Worm (Caenorhabditis elegans) whole organism, L3 larva: ENCODE measurements around the gene piga-1.

Source experiments
- R02D3.7 ChIP-seq: fragments of 150-350 bp; optimal IDR thresholded peaks from 2 replicates; lab custom pipeline; 2014; ENCODE audit warnings: missing biosample characterization, missing genetic modification characterization
- ZK546.5 ChIP-seq: sonication (generic microtip); optimal IDR thresholded peaks from 2 replicates; lab custom pipeline; 2017; ENCODE audit warnings: missing biosample characterization, missing genetic modification characterization
- aly-2 ChIP-seq: fragments of 150-350 bp; optimal IDR thresholded peaks from 2 replicates; lab custom pipeline; 2014; ENCODE audit warnings: missing biosample characterization, missing genetic modification characterization
- ama-1 ChIP-seq: fragments of 150-350 bp; optimal IDR thresholded peaks from 2 replicates; lab custom pipeline; 2018
- ceh-28 ChIP-seq: fragments of 150-350 bp; optimal IDR thresholded peaks from 2 replicates; lab custom pipeline; 2014; ENCODE audit warnings: missing biosample characterization, missing genetic modification reagents, missing genetic modification characterization
- ceh-82 ChIP-seq: fragments of 150-350 bp; optimal IDR thresholded peaks from 2 replicates; lab custom pipeline; 2014; ENCODE audit warnings: missing biosample characterization, missing genetic modification characterization
- ceh-9 ChIP-seq: sonication (generic microtip); optimal IDR thresholded peaks from 2 replicates; lab custom pipeline; 2018; ENCODE audit warnings: missing biosample characterization, missing genetic modification characterization
- daf-12 ChIP-seq: fragments of 150-350 bp; optimal IDR thresholded peaks from 2 replicates; lab custom pipeline; 2014; ENCODE audit warnings: missing biosample characterization, missing genetic modification reagents, missing genetic modification characterization
- egl-27 ChIP-seq: sonication (generic microtip); optimal IDR thresholded peaks from 4 replicates; lab custom pipeline; 2017; ENCODE audit warnings: missing biosample characterization, missing genetic modification reagents, missing genetic modification characterization
- elt-2 ChIP-seq: sonication (generic microtip); optimal IDR thresholded peaks from 2 replicates; lab custom pipeline; 2016; ENCODE audit warnings: missing genetic modification reagents, mild to moderate bottlenecking, missing genetic modification characterization, missing compliant biosample characterization
- elt-3 ChIP-seq, 3 experiments: fragments of 150-350 bp in 1 of 3; sonication (generic microtip) in 2 of 3; optimal IDR thresholded peaks; 2 replicates in 2 of 3; 4 replicates in 1 of 3; lab custom pipeline; 2014 to 2017; ENCODE audit warnings: missing biosample characterization in 3 of 3, missing genetic modification characterization in 3 of 3
- eor-1 ChIP-seq, 2 experiments: fragments of 150-350 bp; optimal IDR thresholded peaks; 2 replicates each; lab custom pipeline; 2014 to 2018; ENCODE audit warnings: missing biosample characterization in 2 of 2, missing genetic modification characterization in 2 of 2
- fkh-10 ChIP-seq: sonication (generic microtip); optimal IDR thresholded peaks from 2 replicates; lab custom pipeline; 2017; ENCODE audit warnings: missing biosample characterization, missing genetic modification reagents, missing genetic modification characterization
- hmg-11 ChIP-seq: sonication (generic microtip); optimal IDR thresholded peaks from 2 replicates; lab custom pipeline; 2016; ENCODE audit warnings: missing genetic modification characterization, missing compliant biosample characterization
- lin-15B ChIP-seq: fragments of 150-350 bp; optimal IDR thresholded peaks from 2 replicates; lab custom pipeline; 2014; ENCODE audit warnings: missing biosample characterization, missing genetic modification characterization
- lin-39 ChIP-seq: fragments of 150-350 bp; optimal IDR thresholded peaks from 2 replicates; lab custom pipeline; 2018; ENCODE audit warnings: missing biosample characterization, missing genetic modification reagents, missing genetic modification characterization
- mml-1 ChIP-seq: fragments of 150-350 bp; sonication (generic microtip); optimal IDR thresholded peaks from 3 replicates; lab custom pipeline; 2014; ENCODE audit warnings: missing biosample characterization, missing genetic modification characterization
- nfya-1 ChIP-seq: sonication (generic microtip); optimal IDR thresholded peaks from 2 replicates; lab custom pipeline; 2017; ENCODE audit warnings: missing genetic modification characterization, mild to moderate bottlenecking, missing compliant biosample characterization, antibody characterized with exemption, moderate library complexity; ENCODE audit not compliant: insufficient read depth
- nhr-11 ChIP-seq: fragments of 150-350 bp; optimal IDR thresholded peaks from 2 replicates; lab custom pipeline; 2014; ENCODE audit warnings: missing biosample characterization, missing genetic modification characterization
- nhr-12 ChIP-seq: fragments of 150-350 bp; optimal IDR thresholded peaks from 2 replicates; lab custom pipeline; 2014; ENCODE audit warnings: missing biosample characterization, missing genetic modification characterization
- nhr-23 ChIP-seq: fragments of 150-350 bp; optimal IDR thresholded peaks from 2 replicates; lab custom pipeline; 2014; ENCODE audit warnings: missing biosample characterization, missing genetic modification reagents, missing genetic modification characterization
- nhr-237 ChIP-seq: fragments of 150-350 bp; optimal IDR thresholded peaks from 2 replicates; lab custom pipeline; 2014; ENCODE audit warnings: missing biosample characterization, missing genetic modification characterization
- nhr-28 ChIP-seq: fragments of 150-350 bp; optimal IDR thresholded peaks from 2 replicates; lab custom pipeline; 2014; ENCODE audit warnings: missing biosample characterization, missing genetic modification characterization
- nhr-67 ChIP-seq: fragments of 150-350 bp; optimal IDR thresholded peaks from 2 replicates; lab custom pipeline; 2014; ENCODE audit warnings: missing biosample characterization, missing genetic modification characterization
- nhr-76 ChIP-seq: fragments of 150-350 bp; sonication (generic microtip); optimal IDR thresholded peaks from 5 replicates; lab custom pipeline; 2014; ENCODE audit warnings: missing biosample characterization, missing genetic modification characterization
- nhr-77 ChIP-seq: fragments of 150-350 bp; optimal IDR thresholded peaks from 2 replicates; lab custom pipeline; 2014; ENCODE audit warnings: missing biosample characterization, missing genetic modification characterization
- pha-4 ChIP-seq: fragments of 150-350 bp; optimal IDR thresholded peaks from 2 replicates; lab custom pipeline; 2014; ENCODE audit warnings: missing biosample characterization, missing genetic modification reagents, missing genetic modification characterization
- pqm-1 ChIP-seq: fragments of 150-350 bp; optimal IDR thresholded peaks from 2 replicates; lab custom pipeline; 2017; ENCODE audit warnings: missing biosample characterization, missing genetic modification characterization, inconsistent platforms
- sea-2 ChIP-seq: fragments of 150-350 bp; sonication (generic microtip); optimal IDR thresholded peaks from 4 replicates; lab custom pipeline; 2014; ENCODE audit warnings: missing biosample characterization, missing genetic modification reagents, missing genetic modification characterization
- skn-1 ChIP-seq: fragments of 150-350 bp; optimal IDR thresholded peaks from 2 replicates; lab custom pipeline; 2014; ENCODE audit warnings: missing biosample characterization, missing genetic modification characterization
- snpc-4 ChIP-seq: fragments of 150-350 bp; optimal IDR thresholded peaks from 2 replicates; lab custom pipeline; 2014; ENCODE audit warnings: missing biosample characterization, missing genetic modification characterization
- unc-62 ChIP-seq: fragments of 150-350 bp; sonication (generic microtip); optimal IDR thresholded peaks from 4 replicates; lab custom pipeline; 2014; ENCODE audit warnings: missing biosample characterization, missing genetic modification reagents, missing genetic modification characterization
- zag-1 ChIP-seq: fragments of 150-350 bp; optimal IDR thresholded peaks from 2 replicates; lab custom pipeline; 2014; ENCODE audit warnings: missing biosample characterization, missing genetic modification characterization
- ztf-11 ChIP-seq: fragments of 150-350 bp; optimal IDR thresholded peaks from 2 replicates; lab custom pipeline; 2014; ENCODE audit warnings: missing biosample characterization, missing genetic modification characterization

piga-1 gene

DNA sequence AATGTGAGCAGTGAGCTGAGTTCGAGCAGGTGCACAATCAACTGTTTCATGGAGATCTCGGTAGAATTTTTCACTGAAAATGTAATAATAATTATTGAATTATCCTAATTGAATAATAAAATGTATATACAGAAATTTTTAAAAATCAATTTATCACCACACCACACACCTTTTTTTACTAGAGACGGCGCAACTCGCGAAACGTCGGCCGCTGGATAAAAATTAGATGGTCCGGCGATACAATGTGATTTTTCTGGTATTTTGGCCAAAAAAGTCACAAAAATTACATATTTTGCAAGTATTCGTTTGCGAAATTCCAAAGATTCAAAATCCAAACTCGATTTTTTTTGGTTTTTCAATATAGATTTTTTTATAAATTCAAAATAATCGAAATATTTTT lies 9.3 kb upstream of the piga-1 start:
- peak; percentile 14 for TF ChIP-seq snpc-4 (tag; lab: Kevin White, UChicago)
- no peak for TF ChIP-seq elt-3 (tag; optimal IDR thresholded peaks at IDR 0.05; lab: Kevin White, UChicago)
- TF ChIP-seq nfya-1 (tag; lab: Kevin White, UChicago): no peak
- TF ChIP-seq zag-1 (tag; lab: Kevin White, UChicago): no peak
- no peak for TF ChIP-seq ztf-11

DNA sequence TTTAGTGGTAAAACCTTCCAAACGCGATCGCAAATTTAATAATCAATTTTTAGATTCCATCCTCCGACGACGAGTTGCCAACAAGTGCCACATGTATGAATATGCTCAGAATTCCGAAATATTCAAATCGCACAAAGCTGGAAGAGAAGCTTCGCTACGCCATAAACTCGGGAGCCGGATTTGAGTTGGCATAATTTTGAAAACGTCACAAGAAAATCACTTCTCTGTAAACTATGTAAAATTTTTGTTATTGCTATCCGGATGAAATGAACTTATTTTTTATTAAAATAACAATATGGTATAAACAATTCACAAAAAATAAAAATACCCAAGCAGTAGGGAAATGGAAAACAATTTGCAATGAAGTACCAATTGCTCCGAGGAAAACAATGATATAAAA lies 7.4 kb upstream of the piga-1 start:
- TF ChIP-seq pqm-1 (tag; lab: Kevin White, UChicago) (no peak), ama-1 (lab: Kevin White, UChicago) (no peak), elt-3 (tag; optimal IDR thresholded peaks at IDR 0.05; lab: Kevin White, UChicago) (no peak), nhr-28 (tag; lab: Kevin White, UChicago) (no peak), hmg-11 (tag; lab: Kevin White, UChicago) (no peak), elt-2 (tag; lab: Kevin White, UChicago) (no peak), ztf-11 (no peak), ZK546.5 (tag; lab: Kevin White, UChicago) (no peak), aly-2 (tag; lab: Kevin White, UChicago) (no peak), unc-62 (no peak), R02D3.7 (no peak), pha-4 (tag; lab: Kevin White, UChicago) (no peak), ceh-82 (tag; lab: Kevin White, UChicago) (no peak), ceh-28 (tag; lab: Kevin White, UChicago) (no peak), nhr-23 (no peak), lin-15B (no peak), lin-39 (no peak)
- TF ChIP-seq, all 47 proteins: peak for 0

DNA sequence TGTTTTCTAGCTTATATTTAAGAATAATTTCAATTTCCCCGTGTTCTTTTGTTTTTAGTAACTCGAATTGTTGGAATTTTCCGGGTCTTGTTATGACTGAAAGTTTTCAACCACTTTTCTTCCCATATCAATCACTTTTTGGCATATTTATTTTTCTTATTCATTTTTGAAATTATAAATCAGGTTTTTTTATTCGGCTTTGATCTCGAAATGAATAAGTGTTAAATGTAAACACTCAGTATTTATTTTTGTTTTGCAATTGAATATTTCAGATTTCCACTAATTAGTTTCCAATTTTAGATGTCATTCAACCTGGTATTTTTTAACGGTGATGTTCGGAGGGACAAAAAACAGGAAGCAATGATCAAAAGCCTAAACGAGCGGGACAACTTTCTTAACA lies 3.0 kb upstream of the piga-1 start, which contains the start of gene etc-1:
Gene etc-1 (plus strand): TSS at position 301 of the 400 bp plus-strand sequence.
- TF ChIP-seq R02D3.7 (no peak), ceh-28 (tag; lab: Kevin White, UChicago) (no peak), pha-4 (tag; lab: Kevin White, UChicago) (no peak), daf-12 (tag; lab: Kevin White, UChicago) (no peak), unc-62 (no peak), nhr-237 (tag; lab: Kevin White, UChicago) (no peak), lin-15B (no peak), nhr-12 (tag; lab: Kevin White, UChicago) (no peak), ceh-9 (tag; lab: Kevin White, UChicago) (no peak), snpc-4 (tag; lab: Kevin White, UChicago) (no peak), fkh-10 (no peak), elt-3 (tag; optimal IDR thresholded peaks at IDR 0.05; lab: Kevin White, UChicago) (no peak), nhr-77 (tag; lab: Kevin White, UChicago) (no peak), nhr-28 (tag; lab: Kevin White, UChicago) (no peak), aly-2 (tag; lab: Kevin White, UChicago) (no peak), egl-27 (tag; lab: Kevin White, UChicago) (no peak), eor-1 (tag; optimal IDR thresholded peaks at IDR 0.05; lab: Kevin White, UChicago) (no peak)

DNA sequence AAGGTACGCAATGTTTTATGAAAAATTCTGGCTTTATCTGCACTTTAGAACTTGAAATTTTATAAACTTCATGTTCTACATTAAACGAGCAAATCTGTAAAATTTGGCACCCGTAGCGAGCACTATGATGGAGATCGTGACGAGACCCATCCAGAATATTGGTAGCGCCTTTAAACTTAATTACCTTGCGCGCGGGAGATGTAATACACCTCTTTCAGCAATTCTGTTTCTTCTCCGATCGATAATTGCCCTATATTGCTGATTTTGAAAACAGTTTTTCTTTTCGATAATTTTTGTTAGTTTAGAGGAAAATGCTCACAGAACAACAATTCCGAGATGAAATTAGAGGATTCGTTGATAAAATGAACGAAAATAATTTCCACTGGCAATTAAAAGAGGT lies 2.7 kb downstream of the piga-1 start, which contains the start of gene atg-10:
Gene atg-10 (plus strand): TSS at position 301 of the 400 bp plus-strand sequence.
- TF ChIP-seq pqm-1 (tag; lab: Kevin White, UChicago): no peak
- TF ChIP-seq nhr-77 (tag; lab: Kevin White, UChicago): no peak
- no peak for TF ChIP-seq hmg-11 (tag; lab: Kevin White, UChicago)
- no peak for TF ChIP-seq nhr-237 (tag; lab: Kevin White, UChicago)
- no peak for TF ChIP-seq aly-2 (tag; lab: Kevin White, UChicago)
- no peak for TF ChIP-seq nhr-11 (tag; lab: Kevin White, UChicago)
- TF ChIP-seq nfya-1 (tag; lab: Kevin White, UChicago): no peak
- TF ChIP-seq sea-2 (GFP tag; lab: Kevin White, UChicago): no peak
- TF ChIP-seq fkh-10: no peak
- no peak for TF ChIP-seq ceh-82 (tag; lab: Kevin White, UChicago)
- no peak for TF ChIP-seq nhr-67 (tag; lab: Kevin White, UChicago)
- no peak for TF ChIP-seq nhr-76
- TF ChIP-seq elt-2 (tag; lab: Kevin White, UChicago): no peak
- no peak for TF ChIP-seq mml-1
- no peak for TF ChIP-seq skn-1
